Fruit fly (Drosophila melanogaster) whole organism, adult: ENCODE data around the gene CG31515.

Experiments
- CG11617 ChIP-seq: fragments of 200-800 bp; sonication (Bioruptor generic); optimal IDR thresholded peaks from 2 replicates; lab custom pipeline; 2017; ENCODE audit warnings: mild to moderate bottlenecking, missing biosample characterization, missing genetic modification reagents, missing genetic modification characterization
- CG12768 ChIP-seq: fragments of 200-800 bp; sonication (Bioruptor generic); optimal IDR thresholded peaks from 2 replicates; lab custom pipeline; 2017; ENCODE audit warnings: missing biosample characterization, missing genetic modification characterization, mild to moderate bottlenecking, moderate library complexity, missing genetic modification reagents
- CG14711 ChIP-seq: fragments of 200-800 bp; sonication (Bioruptor generic); optimal IDR thresholded peaks from 2 replicates; lab custom pipeline; 2018; ENCODE audit warnings: missing biosample characterization, mild to moderate bottlenecking, missing genetic modification characterization, moderate library complexity
- CG1620 ChIP-seq: fragments of 200-800 bp; sonication (Bioruptor generic); optimal IDR thresholded peaks from 2 replicates; lab custom pipeline; 2016; ENCODE audit warnings: missing biosample characterization, missing genetic modification characterization
- CG33017 ChIP-seq: fragments of 200-800 bp; sonication (Bioruptor generic); optimal IDR thresholded peaks from 2 replicates; lab custom pipeline; 2018; ENCODE audit warnings: missing biosample characterization, mild to moderate bottlenecking, missing genetic modification characterization, moderate library complexity
- CG5204 ChIP-seq: fragments of 200-800 bp; sonication (Bioruptor generic); optimal IDR thresholded peaks from 2 replicates; lab custom pipeline; 2016; ENCODE audit warnings: missing biosample characterization, missing genetic modification characterization
- CG7045 ChIP-seq: fragments of 200-800 bp; sonication (Bioruptor generic); optimal IDR thresholded peaks from 2 replicates; lab custom pipeline; 2017; ENCODE audit warnings: missing biosample characterization, mild to moderate bottlenecking, missing genetic modification characterization
- CG7101 ChIP-seq: fragments of 200-800 bp; sonication (Bioruptor generic); optimal IDR thresholded peaks from 2 replicates; lab custom pipeline; 2018; ENCODE audit warnings: missing biosample characterization, mild to moderate bottlenecking, missing genetic modification characterization, moderate library complexity
- Clk ChIP-seq: fragments of 200-800 bp; sonication (Bioruptor generic); optimal IDR thresholded peaks from 2 replicates; lab custom pipeline; 2017; ENCODE audit warnings: missing biosample characterization, missing genetic modification characterization
- Crg-1 ChIP-seq: fragments of 200-800 bp; sonication (Bioruptor generic); optimal IDR thresholded peaks from 2 replicates; lab custom pipeline; 2016; ENCODE audit warnings: missing biosample characterization, missing genetic modification characterization
- Hr96 ChIP-seq: fragments of 200-800 bp; sonication (Bioruptor generic); optimal IDR thresholded peaks from 2 replicates; lab custom pipeline; 2016; ENCODE audit warnings: missing biosample characterization, missing genetic modification characterization
- Mnt ChIP-seq: fragments of 200-800 bp; sonication (Bioruptor generic); optimal IDR thresholded peaks from 2 replicates; lab custom pipeline; 2016; ENCODE audit warnings: missing biosample characterization, mild to moderate bottlenecking, missing genetic modification characterization
- bab1 ChIP-seq: fragments of 200-800 bp; sonication (Bioruptor generic); optimal IDR thresholded peaks from 3 replicates; lab custom pipeline; 2019; ENCODE audit warnings: missing biosample characterization, mild to moderate bottlenecking, missing genetic modification characterization, moderate library complexity
- cic ChIP-seq: fragments of 200-800 bp; sonication (Bioruptor generic); optimal IDR thresholded peaks from 2 replicates; lab custom pipeline; 2017; ENCODE audit warnings: missing biosample characterization, mild to moderate bottlenecking, missing genetic modification characterization, moderate library complexity
- cnc ChIP-seq, 2 experiments: fragments of >200 bp; optimal IDR thresholded peaks; 2 replicates each; lab custom pipeline; 2017
- kay ChIP-seq: fragments of 200-800 bp; sonication (Bioruptor generic); peaks from one replicate; lab custom pipeline; 2016; ENCODE audit warnings: missing biosample characterization, missing genetic modification characterization, borderline replicate concordance
- ovo ChIP-seq: fragments of 200-800 bp; sonication (Bioruptor generic); optimal IDR thresholded peaks from 2 replicates; lab custom pipeline; 2016; ENCODE audit warnings: missing biosample characterization, missing genetic modification characterization
- pad ChIP-seq: fragments of 200-800 bp; sonication (Bioruptor generic); optimal IDR thresholded peaks from 3 replicates; lab custom pipeline; 2017; ENCODE audit warnings: missing biosample characterization, missing genetic modification characterization, mild to moderate bottlenecking, moderate library complexity, missing genetic modification reagents
- tj ChIP-seq: fragments of 200-800 bp; sonication (Bioruptor generic); optimal IDR thresholded peaks from 3 replicates; lab custom pipeline; 2017; ENCODE audit warnings: missing biosample characterization, mild to moderate bottlenecking, missing genetic modification characterization, moderate library complexity
- toe ChIP-seq: fragments of 200-800 bp; sonication (Bioruptor generic); optimal IDR thresholded peaks from 2 replicates; lab custom pipeline; 2016; ENCODE audit warnings: missing biosample characterization, missing genetic modification characterization

CG31515 gene

dm6 chr3R:23374290-23374689 lies 14.4 kb downstream of the CG31515 start:
- no peak for TF ChIP-seq Clk
- peak; percentile 26 for TF ChIP-seq pad (GFP tag; lab: Kevin White, UChicago)
- peak; percentile 59 for TF ChIP-seq ovo (GFP tag; lab: Kevin White, UChicago)
- peak; percentile 67 for TF ChIP-seq tj
- TF ChIP-seq CG11617 (GFP tag; lab: Kevin White, UChicago): peak; percentile 72
- TF ChIP-seq Mnt: peak; percentile 56
- TF ChIP-seq toe (GFP tag; lab: Kevin White, UChicago): peak; percentile 77
- peak; percentile 89 for TF ChIP-seq Hr96
- TF ChIP-seq CG5204 (GFP tag; lab: Kevin White, UChicago): peak; percentile 73
- TF ChIP-seq CG33017: peak; percentile 70
- TF ChIP-seq kay (GFP tag; lab: Kevin White, UChicago): no peak
- TF ChIP-seq CG12768 (GFP tag; lab: Kevin White, UChicago): peak; percentile 88
- TF ChIP-seq cic (GFP tag; lab: Kevin White, UChicago): peak; percentile 79
- TF ChIP-seq cnc (optimal IDR thresholded peaks at IDR 0.05; lab: Kevin White, UChicago): no peak
- peak; percentile 6 for TF ChIP-seq bab1
- peak; percentile 65 for TF ChIP-seq CG1620 (GFP tag; lab: Kevin White, UChicago)
- TF ChIP-seq CG14711 (tag; lab: Kevin White, UChicago): no peak
- no peak for TF ChIP-seq CG7101 (tag; lab: Kevin White, UChicago)
- peak; percentile 47 for TF ChIP-seq Crg-1 (GFP tag; lab: Kevin White, UChicago)
- TF ChIP-seq CG7045: peak; percentile 86

- TF ChIP-seq cnc (optimal IDR thresholded peaks at IDR 0.05; lab: Kevin White, UChicago): no peak
- no peak for TF ChIP-seq toe (GFP tag; lab: Kevin White, UChicago)
- TF ChIP-seq Mnt: no peak
- no peak for TF ChIP-seq tj
- TF ChIP-seq Clk: no peak
- TF ChIP-seq CG14711 (tag; lab: Kevin White, UChicago): no peak
- no peak for TF ChIP-seq CG11617 (GFP tag; lab: Kevin White, UChicago)
- TF ChIP-seq CG1620 (GFP tag; lab: Kevin White, UChicago): no peak
- no peak for TF ChIP-seq CG7045
- TF ChIP-seq ovo (GFP tag; lab: Kevin White, UChicago): no peak
- no peak for TF ChIP-seq bab1
- no peak for TF ChIP-seq Hr96
- TF ChIP-seq kay (GFP tag; lab: Kevin White, UChicago): no peak
- TF ChIP-seq cic (GFP tag; lab: Kevin White, UChicago): no peak
- TF ChIP-seq pad (GFP tag; lab: Kevin White, UChicago): no peak
- no peak for TF ChIP-seq CG33017
- TF ChIP-seq CG5204 (GFP tag; lab: Kevin White, UChicago): no peak
- no peak for TF ChIP-seq CG12768 (GFP tag; lab: Kevin White, UChicago)
- no peak for TF ChIP-seq CG7101 (tag; lab: Kevin White, UChicago)
Observed at dm6 chr3R:23373403-23373802, 15.3 kb downstream of the CG31515 start, which contains the start of gene CG42828. CG42828 (plus strand) TSS chr3R:23373703.

dm6 chr3R:23372624-23373023 lies 16.1 kb downstream of the CG31515 start, which contains the start of gene CG42827:
CG42827 (plus strand) TSS chr3R:23372924.
- TF ChIP-seq Mnt (no peak), Hr96 (no peak), ovo (GFP tag; lab: Kevin White, UChicago) (no peak), Clk (no peak), CG7045 (no peak), CG11617 (GFP tag; lab: Kevin White, UChicago) (no peak), bab1 (no peak), CG33017 (no peak), tj (no peak), cic (GFP tag; lab: Kevin White, UChicago) (no peak), CG14711 (tag; lab: Kevin White, UChicago) (no peak), cnc (optimal IDR thresholded peaks at IDR 0.05; lab: Kevin White, UChicago) (no peak), Crg-1 (GFP tag; lab: Kevin White, UChicago) (no peak), CG7101 (tag; lab: Kevin White, UChicago) (no peak)

dm6 chr3R:23368235-23368634 lies 20.5 kb downstream of the CG31515 start:
- TF ChIP-seq ovo (GFP tag; lab: Kevin White, UChicago): no peak
- no peak for TF ChIP-seq Clk
- no peak for TF ChIP-seq CG33017
- no peak for TF ChIP-seq bab1
- no peak for TF ChIP-seq Hr96
- TF ChIP-seq cic (GFP tag; lab: Kevin White, UChicago): no peak
- no peak for TF ChIP-seq CG14711 (tag; lab: Kevin White, UChicago)
- TF ChIP-seq Mnt: no peak
- TF ChIP-seq CG12768 (GFP tag; lab: Kevin White, UChicago): no peak
- no peak for TF ChIP-seq kay (GFP tag; lab: Kevin White, UChicago)
- no peak for TF ChIP-seq Crg-1 (GFP tag; lab: Kevin White, UChicago)
- no peak for TF ChIP-seq CG5204 (GFP tag; lab: Kevin White, UChicago)
- TF ChIP-seq CG7101 (tag; lab: Kevin White, UChicago): no peak
- no peak for TF ChIP-seq tj
- TF ChIP-seq cnc (optimal IDR thresholded peaks at IDR 0.05; lab: Kevin White, UChicago): no peak
- no peak for TF ChIP-seq pad (GFP tag; lab: Kevin White, UChicago)
- no peak for TF ChIP-seq CG7045
- TF ChIP-seq toe (GFP tag; lab: Kevin White, UChicago): no peak

dm6 chr3R:23367540-23367939 lies 21.2 kb downstream of the CG31515 start:
- TF ChIP-seq ovo (GFP tag; lab: Kevin White, UChicago): no peak
- no peak for TF ChIP-seq bab1
- no peak for TF ChIP-seq cic (GFP tag; lab: Kevin White, UChicago)
- TF ChIP-seq toe (GFP tag; lab: Kevin White, UChicago): no peak
- TF ChIP-seq kay (GFP tag; lab: Kevin White, UChicago): no peak
- no peak for TF ChIP-seq tj
- no peak for TF ChIP-seq Crg-1 (GFP tag; lab: Kevin White, UChicago)
- no peak for TF ChIP-seq CG33017
- TF ChIP-seq Hr96: no peak
- TF ChIP-seq CG7101 (tag; lab: Kevin White, UChicago): no peak
- TF ChIP-seq CG7045: no peak
- TF ChIP-seq cnc (optimal IDR thresholded peaks at IDR 0.05; lab: Kevin White, UChicago): no peak
- TF ChIP-seq CG11617 (GFP tag; lab: Kevin White, UChicago): no peak
- no peak for TF ChIP-seq CG5204 (GFP tag; lab: Kevin White, UChicago)
- TF ChIP-seq CG12768 (GFP tag; lab: Kevin White, UChicago): no peak
- no peak for TF ChIP-seq Clk
- no peak for TF ChIP-seq pad (GFP tag; lab: Kevin White, UChicago)
